Worm (Caenorhabditis elegans) whole organism, L2 larva: ENCODE data around the gene F48G7.7.

Experiments used
- C34F6.9 ChIP-seq: fragments of 150-350 bp; optimal IDR thresholded peaks from 2 replicates; lab custom pipeline; 2014; ENCODE audit warnings: missing biosample characterization, missing genetic modification characterization
- ZK546.5 ChIP-seq: sonication (generic microtip); optimal IDR thresholded peaks from 2 replicates; lab custom pipeline; 2017; ENCODE audit warnings: missing biosample characterization, missing genetic modification characterization
- aly-2 ChIP-seq: fragments of 150-350 bp; optimal IDR thresholded peaks from 2 replicates; lab custom pipeline; 2014; ENCODE audit warnings: missing biosample characterization, missing genetic modification characterization
- ama-1 ChIP-seq: fragments of 150-350 bp; optimal IDR thresholded peaks from 2 replicates; lab custom pipeline; 2018; ENCODE audit warnings: inconsistent platforms
- egl-27 ChIP-seq: sonication (generic microtip); optimal IDR thresholded peaks from 3 replicates; lab custom pipeline; 2017; ENCODE audit warnings: missing biosample characterization, missing genetic modification reagents, missing genetic modification characterization
- fos-1 ChIP-seq: fragments of 150-350 bp; optimal IDR thresholded peaks from 2 replicates; lab custom pipeline; 2014; ENCODE audit warnings: missing biosample characterization, missing genetic modification characterization
- mdl-1 ChIP-seq, 2 experiments: fragments of 150-350 bp in 1 of 2; sonication (generic microtip) in 1 of 2; optimal IDR thresholded peaks; 2 replicates each; lab custom pipeline; 2017; ENCODE audit warnings: missing biosample characterization in 2 of 2, missing genetic modification characterization in 2 of 2
- nhr-21 ChIP-seq: fragments of 150-350 bp; optimal IDR thresholded peaks from 2 replicates; lab custom pipeline; 2014; ENCODE audit warnings: missing biosample characterization, missing genetic modification characterization
- nhr-237 ChIP-seq: fragments of 150-350 bp; optimal IDR thresholded peaks from 2 replicates; lab custom pipeline; 2014; ENCODE audit warnings: missing biosample characterization, missing genetic modification characterization
- nhr-25 ChIP-seq: fragments of 150-350 bp; sonication (generic microtip); optimal IDR thresholded peaks from 3 replicates; lab custom pipeline; 2014; ENCODE audit warnings: missing biosample characterization, missing genetic modification characterization
- nhr-77 ChIP-seq: fragments of 150-350 bp; optimal IDR thresholded peaks from 2 replicates; lab custom pipeline; 2014; ENCODE audit warnings: missing biosample characterization, missing genetic modification characterization
- unc-62 ChIP-seq: fragments of 150-350 bp; optimal IDR thresholded peaks from 2 replicates; lab custom pipeline; 2014; ENCODE audit warnings: missing biosample characterization, missing genetic modification reagents, missing genetic modification characterization
- ztf-11 ChIP-seq: sonication (generic microtip); optimal IDR thresholded peaks from 2 replicates; lab custom pipeline; 2017; ENCODE audit warnings: missing biosample characterization, missing genetic modification characterization

DNA sequence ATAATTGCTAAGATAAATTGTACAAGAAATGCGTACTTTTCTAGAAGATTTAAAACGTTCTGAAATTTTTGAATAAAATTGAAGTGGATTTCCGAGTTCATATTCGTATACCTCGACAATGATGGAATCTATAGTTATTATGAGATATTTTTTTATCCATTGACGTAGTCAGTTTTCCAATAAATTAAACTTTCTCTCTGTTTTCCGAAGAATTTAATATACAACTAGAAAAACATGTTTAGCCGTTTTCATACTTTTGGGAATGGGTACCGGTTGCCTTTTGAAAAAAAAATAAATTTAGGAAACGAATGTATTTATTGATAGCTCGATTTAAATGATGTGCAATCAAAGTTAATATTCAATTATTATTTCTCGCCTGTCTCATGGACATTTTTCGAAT, 17.4 kb downstream of the F48G7.7 start, which contains the start of gene srw-109:
- TF ChIP-seq nhr-77 (no peak), nhr-21 (tag; lab: Kevin White, UChicago) (no peak), aly-2 (tag; lab: Kevin White, UChicago) (no peak), ama-1 (lab: Kevin White, UChicago) (no peak), fos-1 (tag; lab: Kevin White, UChicago) (no peak), nhr-25 (tag; lab: Kevin White, UChicago) (no peak), egl-27 (tag; lab: Kevin White, UChicago) (no peak), ZK546.5 (tag; lab: Kevin White, UChicago) (no peak), mdl-1 (tag; optimal IDR thresholded peaks at IDR 0.05; lab: Kevin White, UChicago) (no peak), nhr-237 (no peak), ztf-11 (no peak), C34F6.9 (tag; lab: Kevin White, UChicago) (no peak), unc-62 (no peak)
